Fruit fly (Drosophila melanogaster) whole organism, embryonic: Measurements from ENCODE around the gene vvl.

Experiments
- Abd-B ChIP-seq: fragments of 200-800 bp; sonication (Bioruptor generic); optimal IDR thresholded peaks from 2 replicates; lab custom pipeline; 2018; ENCODE audit warnings: missing biosample characterization, mild to moderate bottlenecking, missing genetic modification characterization, moderate library complexity
- CG1024 ChIP-seq: fragments of 200-800 bp; sonication (Bioruptor generic); IDR thresholded peaks from 2 replicates; pipeline ENCODE4 v1.3.6; 2022; ENCODE audit warnings: missing biosample characterization, missing genetic modification characterization
- CG11560 ChIP-seq: fragments of 200-800 bp; sonication (Bioruptor generic); IDR thresholded peaks from 3 replicates; pipeline ENCODE4 v1.3.6; 2022; ENCODE audit warnings: missing biosample characterization, missing genetic modification characterization
- CG11695 ChIP-seq: fragments of 200-800 bp; sonication (Bioruptor generic); IDR thresholded peaks from 3 replicates; pipeline ENCODE4 v1.3.6; 2022; ENCODE audit warnings: missing biosample characterization, missing genetic modification characterization
- CG12391 ChIP-seq: fragments of 200-800 bp; sonication (Bioruptor generic); optimal IDR thresholded peaks from 3 replicates; lab custom pipeline; 2018; ENCODE audit warnings: missing biosample characterization, mild to moderate bottlenecking, missing genetic modification characterization, moderate library complexity
- CG13287 ChIP-seq: fragments of 200-800 bp; sonication (Bioruptor generic); IDR thresholded peaks from 2 replicates; pipeline ENCODE4 v1.3.6; 2022; ENCODE audit warnings: missing biosample characterization, missing genetic modification characterization; ENCODE audit not compliant: partially characterized antibody
- CG13624 ChIP-seq: fragments of 200-800 bp; sonication (Bioruptor generic); optimal IDR thresholded peaks from 2 replicates; lab custom pipeline; 2016; ENCODE audit warnings: missing biosample characterization, missing genetic modification characterization
- CG15269 ChIP-seq: fragments of 200-800 bp; sonication (Bioruptor generic); optimal IDR thresholded peaks from 2 replicates; lab custom pipeline; 2018; ENCODE audit warnings: missing biosample characterization, mild to moderate bottlenecking, missing genetic modification characterization, moderate library complexity
- CG17361 ChIP-seq: fragments of 200-800 bp; sonication (Bioruptor generic); IDR thresholded peaks from 3 replicates; pipeline ENCODE4 v1.3.6; 2022; ENCODE audit warnings: missing biosample characterization, missing genetic modification characterization
- CG17612 ChIP-seq: fragments of 200-800 bp; sonication (Bioruptor generic); IDR thresholded peaks from 2 replicates; pipeline ENCODE4 v1.3.6; 2022; ENCODE audit warnings: missing biosample characterization, missing genetic modification characterization
- CG17802 ChIP-seq: fragments of 200-800 bp; sonication (Bioruptor generic); optimal IDR thresholded peaks from 2 replicates; lab custom pipeline; 2018; ENCODE audit warnings: missing biosample characterization, mild to moderate bottlenecking, missing genetic modification characterization, moderate library complexity
- CG18599 ChIP-seq: fragments of 200-800 bp; sonication (Bioruptor generic); optimal IDR thresholded peaks from 3 replicates; lab custom pipeline; 2017; ENCODE audit warnings: missing biosample characterization, missing genetic modification characterization, mild to moderate bottlenecking, moderate library complexity, missing genetic modification reagents
- CG18764 ChIP-seq: fragments of 200-800 bp; sonication (Bioruptor generic); optimal IDR thresholded peaks from 3 replicates; lab custom pipeline; 2016; ENCODE audit warnings: missing biosample characterization, missing genetic modification characterization
- CG30020 ChIP-seq: fragments of 200-800 bp; optimal IDR thresholded peaks from 2 replicates; lab custom pipeline; 2019; ENCODE audit warnings: missing biosample characterization, mild to moderate bottlenecking, missing genetic modification characterization, moderate library complexity
- CG30431 ChIP-seq: fragments of 200-800 bp; sonication (Bioruptor generic); optimal IDR thresholded peaks from 2 replicates; lab custom pipeline; 2017; ENCODE audit warnings: missing biosample characterization, missing genetic modification characterization
- CG31365 ChIP-seq: fragments of 200-800 bp; sonication (Bioruptor generic); optimal IDR thresholded peaks from 2 replicates; lab custom pipeline; 2018; ENCODE audit warnings: missing biosample characterization, mild to moderate bottlenecking, missing genetic modification characterization
- CG4282 ChIP-seq: fragments of 200-800 bp; sonication (Bioruptor generic); optimal IDR thresholded peaks from 2 replicates; lab custom pipeline; 2016; ENCODE audit warnings: missing biosample characterization, missing genetic modification characterization
- CG7372 ChIP-seq: fragments of 200-800 bp; sonication (Bioruptor generic); IDR thresholded peaks from 2 replicates; pipeline ENCODE4 v1.3.6; 2022; ENCODE audit warnings: missing biosample characterization, missing genetic modification characterization
- Chrac-16 ChIP-seq: fragments of 200-800 bp; sonication (Bioruptor generic); optimal IDR thresholded peaks from 3 replicates; lab custom pipeline; 2016; ENCODE audit warnings: missing biosample characterization, missing genetic modification characterization
- D ChIP-seq, 2 experiments: fragments of 200-800 bp in 1 of 2; fragments of >200 bp in 1 of 2; sonication (Bioruptor generic) in 1 of 2; optimal IDR thresholded peaks; 2 replicates in 1 of 2; 3 replicates in 1 of 2; lab custom pipeline; 2017; ENCODE audit warnings: mild to moderate bottlenecking in 1 of 2, missing biosample characterization in 1 of 2, missing genetic modification characterization in 1 of 2, missing genetic modification reagents in 1 of 2
- Dek ChIP-seq: fragments of 200-800 bp; sonication (Bioruptor generic); optimal IDR thresholded peaks from 3 replicates; lab custom pipeline; 2019; ENCODE audit warnings: missing biosample characterization, mild to moderate bottlenecking, missing genetic modification characterization, moderate library complexity
- E2f1 ChIP-seq: fragments of 200-800 bp; sonication (Bioruptor generic); IDR thresholded peaks from 2 replicates; pipeline ENCODE4 v1.3.6; 2022; ENCODE audit warnings: missing biosample characterization, missing genetic modification characterization
- E2f2 ChIP-seq: fragments of 200-800 bp; sonication (Bioruptor generic); IDR thresholded peaks from 2 replicates; pipeline ENCODE4 v1.3.6; 2022; ENCODE audit warnings: missing biosample characterization, missing genetic modification characterization
- Elba2 ChIP-seq: fragments of 200-800 bp; sonication (Bioruptor generic); optimal IDR thresholded peaks from 3 replicates; lab custom pipeline; 2016; ENCODE audit warnings: missing biosample characterization, missing genetic modification characterization
- HLH54F ChIP-seq: fragments of 200-800 bp; sonication (Bioruptor generic); optimal IDR thresholded peaks from 3 replicates; lab custom pipeline; 2016; ENCODE audit warnings: missing biosample characterization, missing genetic modification characterization
- MTF-1 ChIP-seq: fragments of 200-800 bp; sonication (Bioruptor generic); optimal IDR thresholded peaks from 2 replicates; lab custom pipeline; 2018; ENCODE audit warnings: missing biosample characterization, mild to moderate bottlenecking, missing genetic modification characterization, borderline replicate concordance
- Mad ChIP-seq: fragments of 200-800 bp; sonication (Bioruptor generic); optimal IDR thresholded peaks from 2 replicates; lab custom pipeline; 2016; ENCODE audit warnings: missing biosample characterization, missing genetic modification characterization
- Nf-YC ChIP-seq: fragments of 200-800 bp; optimal IDR thresholded peaks from 3 replicates; lab custom pipeline; 2019; ENCODE audit warnings: missing biosample characterization, mild to moderate bottlenecking, missing genetic modification characterization, moderate library complexity
- Oli ChIP-seq: fragments of 200-800 bp; sonication (Bioruptor generic); optimal IDR thresholded peaks from 2 replicates; lab custom pipeline; 2018; ENCODE audit warnings: missing biosample characterization, mild to moderate bottlenecking, missing genetic modification characterization, moderate library complexity
- Spps ChIP-seq: fragments of 200-800 bp; sonication (Bioruptor generic); optimal IDR thresholded peaks from 2 replicates; lab custom pipeline; 2018; ENCODE audit warnings: missing biosample characterization, mild to moderate bottlenecking, missing genetic modification characterization
- az2 ChIP-seq: fragments of 200-800 bp; sonication (Bioruptor generic); optimal IDR thresholded peaks from 3 replicates; lab custom pipeline; 2016; ENCODE audit warnings: missing biosample characterization, missing genetic modification characterization
- bab2 ChIP-seq: fragments of 200-800 bp; sonication (Bioruptor generic); optimal IDR thresholded peaks from 2 replicates; lab custom pipeline; 2016; ENCODE audit warnings: missing biosample characterization, missing genetic modification characterization
- bcd ChIP-seq: fragments of 200-800 bp; sonication (Bioruptor generic); optimal IDR thresholded peaks from 2 replicates; lab custom pipeline; 2017; ENCODE audit warnings: missing biosample characterization, mild to moderate bottlenecking, missing genetic modification characterization
- br ChIP-seq: fragments of >200 bp; optimal IDR thresholded peaks from 2 replicates; lab custom pipeline; 2017
- cg ChIP-seq: fragments of 200-800 bp; sonication (Bioruptor generic); optimal IDR thresholded peaks from 3 replicates; lab custom pipeline; 2019; ENCODE audit warnings: missing biosample characterization, mild to moderate bottlenecking, missing genetic modification characterization, moderate library complexity
- chif ChIP-seq, 2 experiments: fragments of 200-800 bp; sonication (Bioruptor generic); optimal IDR thresholded peaks; 3 replicates each; lab custom pipeline; 2016; ENCODE audit warnings: missing biosample characterization in 2 of 2, missing genetic modification characterization in 2 of 2
- dysf ChIP-seq: fragments of 200-800 bp; sonication (Bioruptor generic); IDR thresholded peaks from 3 replicates; pipeline ENCODE4 v1.3.6; 2022; ENCODE audit warnings: missing biosample characterization, missing genetic modification characterization
- gt ChIP-seq: fragments of 200-800 bp; sonication (Bioruptor generic); IDR thresholded peaks from 2 replicates; pipeline ENCODE4 v1.3.6; 2022; ENCODE audit warnings: missing biosample characterization, missing genetic modification characterization
- knrl ChIP-seq: fragments of 200-800 bp; sonication (Bioruptor generic); IDR thresholded peaks from 3 replicates; pipeline ENCODE4 v1.3.6; 2022; ENCODE audit warnings: missing biosample characterization, missing genetic modification characterization; ENCODE audit not compliant: partially characterized antibody
- lov ChIP-seq, 2 experiments: fragments of 200-800 bp in 1 of 2; fragments of >200 bp in 1 of 2; sonication (Bioruptor generic) in 1 of 2; IDR thresholded peaks in 1 of 2; optimal IDR thresholded peaks in 1 of 2; 2 replicates in 1 of 2; 3 replicates in 1 of 2; pipeline versions ENCODE4 v1.3.6 to Lab custom; 2017 to 2022; ENCODE audit warnings: missing biosample characterization in 1 of 2, missing genetic modification characterization in 1 of 2
- luna ChIP-seq: fragments of 200-800 bp; sonication (Bioruptor generic); optimal IDR thresholded peaks from 2 replicates; lab custom pipeline; 2016; ENCODE audit warnings: missing biosample characterization, missing genetic modification characterization
- mld ChIP-seq: fragments of 200-800 bp; sonication (Bioruptor generic); IDR thresholded peaks from 3 replicates; pipeline ENCODE4 v1.3.6; 2022; ENCODE audit warnings: missing biosample characterization, missing genetic modification characterization; ENCODE audit not compliant: partially characterized antibody
- nom ChIP-seq: fragments of 200-800 bp; sonication (Bioruptor generic); optimal IDR thresholded peaks from 2 replicates; lab custom pipeline; 2017; ENCODE audit warnings: missing biosample characterization, missing genetic modification characterization, mild to moderate bottlenecking, moderate library complexity, missing genetic modification reagents
- odd ChIP-seq: fragments of 200-800 bp; sonication (Bioruptor generic); optimal IDR thresholded peaks from 2 replicates; lab custom pipeline; 2017; ENCODE audit warnings: missing biosample characterization, mild to moderate bottlenecking, missing genetic modification characterization
- phol ChIP-seq: fragments of 200-800 bp; sonication (Bioruptor generic); optimal IDR thresholded peaks from 3 replicates; lab custom pipeline; 2018; ENCODE audit warnings: missing biosample characterization, mild to moderate bottlenecking, missing genetic modification characterization, moderate library complexity
- pum ChIP-seq: fragments of 200-800 bp; sonication (Bioruptor generic); optimal IDR thresholded peaks from 2 replicates; lab custom pipeline; 2016; ENCODE audit warnings: missing biosample characterization, missing genetic modification characterization
- pzg ChIP-seq: fragments of 200-800 bp; sonication (Bioruptor generic); optimal IDR thresholded peaks from 3 replicates; lab custom pipeline; 2018; ENCODE audit warnings: missing biosample characterization, mild to moderate bottlenecking, missing genetic modification characterization, moderate library complexity
- tin ChIP-seq: fragments of 200-800 bp; sonication (Bioruptor generic); optimal IDR thresholded peaks from 3 replicates; lab custom pipeline; 2016; ENCODE audit warnings: missing biosample characterization, missing genetic modification characterization
- ttk ChIP-seq: fragments of 200-800 bp; sonication (Bioruptor generic); IDR thresholded peaks from 2 replicates; pipeline ENCODE4 v2.1.2; 2022; ENCODE audit warnings: missing biosample characterization, missing genetic modification characterization
- zen ChIP-seq: fragments of 200-800 bp; sonication (Bioruptor generic); optimal IDR thresholded peaks from 3 replicates; lab custom pipeline; 2018; ENCODE audit warnings: missing biosample characterization, mild to moderate bottlenecking, missing genetic modification characterization, moderate library complexity

Gene vvl

DNA sequence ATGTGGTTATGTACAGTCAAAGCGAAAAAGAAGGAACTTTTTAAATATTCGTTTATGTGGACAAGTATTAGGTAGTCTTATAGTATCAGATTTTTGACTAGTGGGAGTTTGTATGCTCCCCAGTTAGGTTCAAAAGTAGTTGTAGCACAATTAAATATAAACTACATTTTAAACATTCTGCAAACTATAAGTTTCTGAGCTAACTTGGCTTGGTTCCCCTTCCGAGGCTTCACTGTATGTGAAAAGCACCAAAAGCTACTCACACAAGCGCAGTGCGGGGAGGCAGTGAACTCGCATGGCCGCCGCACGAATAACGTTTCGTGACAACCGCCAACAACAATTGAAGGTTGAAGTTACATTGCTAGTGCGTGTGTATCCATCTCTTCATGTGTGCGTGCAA, 12.3 kb upstream of the vvl start (continued):
- no peak for TF ChIP-seq Dek (tag; lab: Kevin White, UChicago)
- TF ChIP-seq CG12391 (tag; lab: Kevin White, UChicago) = peak; percentile 5
- TF ChIP-seq nom = no peak
- no peak for TF ChIP-seq Elba2 (GFP tag; lab: Kevin White, UChicago)
- no peak for TF ChIP-seq CG13624 (GFP tag; lab: Kevin White, UChicago)
- no peak for TF ChIP-seq Spps (tag; lab: Kevin White, UChicago)
- peak; percentile 42; the same call in 1 of the 2 replicates for TF ChIP-seq E2f2
- TF ChIP-seq CG18764 (GFP tag; lab: Kevin White, UChicago) = no peak
- TF ChIP-seq Abd-B = peak; percentile 8
- TF ChIP-seq chif (GFP tag; optimal IDR thresholded peaks at IDR 0.05; lab: Kevin White, UChicago) = peak in 1 of 2 experiments; percentile 13
- no peak for TF ChIP-seq gt
- no peak for TF ChIP-seq CG1024 (GFP tag; lab: Robert Waterston, UW)
- no peak for TF ChIP-seq CG11560 (tag; lab: Robert Waterston, UW)
- no peak for TF ChIP-seq CG7372 (GFP tag; lab: Robert Waterston, UW)
- TF ChIP-seq pum (GFP tag; lab: Kevin White, UChicago) = no peak
- TF ChIP-seq CG30020 (tag; lab: Kevin White, UChicago) = no peak
- no peak for TF ChIP-seq zen (tag; lab: Kevin White, UChicago)
- TF ChIP-seq pzg = no peak
- TF ChIP-seq odd (GFP tag; lab: Kevin White, UChicago) = no peak
- TF ChIP-seq CG4282 = no peak
- no peak for TF ChIP-seq HLH54F (GFP tag; lab: Kevin White, UChicago)
- TF ChIP-seq MTF-1 (GFP tag; lab: Kevin White, UChicago) = no peak
- no peak for TF ChIP-seq ttk
- no peak for TF ChIP-seq CG17802 (tag; lab: Kevin White, UChicago)
- no peak for TF ChIP-seq CG31365 (tag; lab: Kevin White, UChicago)
- TF ChIP-seq dysf (GFP tag; lab: Robert Waterston, UW) = peak; percentile 72
- peak; percentile 56; the same call in 1 of the 3 replicates for TF ChIP-seq CG11695 (GFP tag; lab: Robert Waterston, UW)
- no peak for TF ChIP-seq CG18599
- peak; percentile 6 for TF ChIP-seq tin (GFP tag; lab: Kevin White, UChicago)
- no peak for TF ChIP-seq br (lab: Kevin White, UChicago)
- 0 out of 3 replicates have a peak, but pooled peaks have one; percentile 35 for TF ChIP-seq CG17361 (GFP tag; lab: Robert Waterston, UW)
- TF ChIP-seq mld (GFP tag; lab: Robert Waterston, UW) = no peak
- no peak for TF ChIP-seq Mad (GFP tag; lab: Kevin White, UChicago)
- TF ChIP-seq D (optimal IDR thresholded peaks at IDR 0.05; lab: Kevin White, UChicago) = no peak
- TF ChIP-seq D (GFP tag; optimal IDR thresholded peaks at IDR 0.05; lab: Kevin White, UChicago) = no peak
- no peak for TF ChIP-seq CG13287 (GFP tag; lab: Robert Waterston, UW)
- TF ChIP-seq CG30431 (GFP tag; lab: Kevin White, UChicago) = no peak
- peak; percentile 46 for TF ChIP-seq CG15269
- no peak for TF ChIP-seq CG17612
- TF ChIP-seq az2 (GFP tag; lab: Kevin White, UChicago) = no peak
- TF ChIP-seq lov (optimal IDR thresholded peaks at IDR 0.05; lab: Kevin White, UChicago) = no peak
- no peak for TF ChIP-seq lov (GFP tag; IDR thresholded peaks at IDR 0.05; lab: Robert Waterston, UW)
- no peak for TF ChIP-seq bcd
- TF ChIP-seq Chrac-16 = no peak
- no peak for TF ChIP-seq luna (GFP tag; lab: Kevin White, UChicago)
- TF ChIP-seq Oli (tag; lab: Kevin White, UChicago) = peak; percentile 25
- peak; percentile 23 for TF ChIP-seq phol (tag; lab: Kevin White, UChicago)
- peak; percentile 30 for TF ChIP-seq Nf-YC
- TF ChIP-seq cg (GFP tag; lab: Kevin White, UChicago) = peak; percentile 45
- TF ChIP-seq E2f1 (GFP tag; lab: Robert Waterston, UW) = peak; percentile 32; the same call in 1 of the 2 replicates
- TF ChIP-seq knrl (GFP tag; lab: Robert Waterston, UW) = no peak
- TF ChIP-seq bab2 = peak; percentile 20
